Worm (Caenorhabditis elegans): Measurements from ENCODE around the gene F40A3.1.

- TF ChIP-seq flh-1 (GFP tag; optimal IDR thresholded peaks at IDR 0.05) (no peak), lin-32 (GFP tag; optimal IDR thresholded peaks at IDR 0.05) (no peak), lin-13 (tag; optimal IDR thresholded peaks at IDR 0.05) (no peak), pha-4 (tag; optimal IDR thresholded peaks at IDR 0.05) (no peak), nhr-237 (tag; optimal IDR thresholded peaks at IDR 0.05) (no peak), ces-1 (GFP tag; optimal IDR thresholded peaks at IDR 0.05) (no peak), unc-62 (GFP tag; optimal IDR thresholded peaks at IDR 0.05) (no peak), lsy-2 (tag; optimal IDR thresholded peaks at IDR 0.05) (no peak), nhr-28 (tag; optimal IDR thresholded peaks at IDR 0.05) (no peak), elt-1 (tag; optimal IDR thresholded peaks at IDR 0.05; ENCODE audit: borderline replicate concordance, insufficient read depth) (no peak)
These were observed 49.1 kb upstream of the F40A3.1 start, which contains the start of gene grd-8 for ce11 chrV:7842228-7842627.
